Fruit fly (Drosophila melanogaster): Measurements from ENCODE around the gene gpp.

dm6 chr3R:6468351-6468685 lies 61.7 kb downstream of the gpp start, which contains the start of gene Neurochondrin:
- TF ChIP-seq CG15710 (tag; optimal IDR thresholded peaks at IDR 0.05) (no peak), CG9948 (tag; optimal IDR thresholded peaks at IDR 0.05) (no peak), EcR (GFP tag; optimal IDR thresholded peaks at IDR 0.05) (no peak), CG8159 (tag; optimal IDR thresholded peaks at IDR 0.05) (no peak), Ets98B (GFP tag; IDR thresholded peaks at IDR 0.05) (no peak), CG34367 (tag; optimal IDR thresholded peaks at IDR 0.05) (no peak), CG14655 (GFP tag; optimal IDR thresholded peaks at IDR 0.05) (no peak), CG10348 (GFP tag; IDR thresholded peaks at IDR 0.05) (no peak)
